Worm (Caenorhabditis elegans) whole organism, early embryonic: ENCODE results near the gene cyp-35A4.

Experiments
- B0310.2 ChIP-seq: sonication (generic microtip); optimal IDR thresholded peaks from 2 replicates; lab custom pipeline; 2016; ENCODE audit warnings: mild to moderate bottlenecking, missing genetic modification characterization, missing compliant biosample characterization
- F13C5.2 ChIP-seq: sonication (generic microtip); optimal IDR thresholded peaks from 2 replicates; lab custom pipeline; 2017; ENCODE audit warnings: mild to moderate bottlenecking, missing genetic modification characterization, inconsistent platforms, missing compliant biosample characterization
- aly-1 ChIP-seq: sonication (generic microtip); optimal IDR thresholded peaks from 2 replicates; lab custom pipeline; 2016; ENCODE audit warnings: missing genetic modification characterization, missing compliant biosample characterization
- ama-1 ChIP-seq: fragments of 150-350 bp; optimal IDR thresholded peaks from 2 replicates; lab custom pipeline; 2014
- ceh-13 ChIP-seq: fragments of 200-800 bp; sonication (Bioruptor generic); optimal IDR thresholded peaks from 2 replicates; lab custom pipeline; 2018; ENCODE audit warnings: mild to moderate bottlenecking, missing genetic modification characterization, missing compliant biosample characterization
- ceh-36 ChIP-seq: sonication (generic microtip); optimal IDR thresholded peaks from 2 replicates; lab custom pipeline; 2016; ENCODE audit warnings: missing genetic modification characterization, inconsistent platforms, missing compliant biosample characterization
- ets-7 ChIP-seq: sonication (generic microtip); optimal IDR thresholded peaks from 2 replicates; lab custom pipeline; 2016; ENCODE audit warnings: missing genotype, missing genetic modification characterization, missing compliant biosample characterization
- flt-1 ChIP-seq: fragments of 200-800 bp; sonication (Bioruptor generic); IDR thresholded peaks from 2 replicates; pipeline ENCODE4 v1.3.6; 2022; ENCODE audit warnings: missing genetic modification characterization, missing compliant biosample characterization
- hmbx-1 ChIP-seq: sonication (generic microtip); optimal IDR thresholded peaks from 2 replicates; lab custom pipeline; 2016; ENCODE audit warnings: mild to moderate bottlenecking, missing genetic modification characterization, missing compliant biosample characterization
- hmg-4 ChIP-seq: fragments of 200-800 bp; sonication (Bioruptor generic); optimal IDR thresholded peaks from 2 replicates; lab custom pipeline; 2018; ENCODE audit warnings: mild to moderate bottlenecking, missing genetic modification characterization, missing compliant biosample characterization
- hnd-1 ChIP-seq: sonication (generic microtip); optimal IDR thresholded peaks from 2 replicates; lab custom pipeline; 2016; ENCODE audit warnings: missing genetic modification characterization, missing compliant biosample characterization
- pes-1 ChIP-seq: fragments of 200-800 bp; sonication (Bioruptor generic); IDR thresholded peaks from 2 replicates; pipeline ENCODE4 v1.3.6; 2022; ENCODE audit warnings: missing genetic modification reagents, missing genetic modification characterization, missing compliant biosample characterization
- scrt-1 ChIP-seq: fragments of 200-800 bp; sonication (Bioruptor generic); IDR thresholded peaks from 2 replicates; pipeline ENCODE4 v1.3.6; 2022; ENCODE audit warnings: missing genetic modification characterization, missing compliant biosample characterization
- sea-1 ChIP-seq: fragments of 200-800 bp; sonication (Bioruptor generic); conservative IDR thresholded peaks from 2 replicates; pipeline ENCODE4 v1.3.6; 2022; ENCODE audit warnings: missing genetic modification characterization, missing compliant biosample characterization
- tbx-11 ChIP-seq: fragments of 200-800 bp; sonication (Bioruptor generic); IDR thresholded peaks from 2 replicates; pipeline ENCODE4 v1.3.6; 2022; ENCODE audit warnings: missing genetic modification characterization, missing compliant biosample characterization
- tbx-37 ChIP-seq: fragments of 200-800 bp; sonication (Bioruptor generic); conservative IDR thresholded peaks from 2 replicates; pipeline ENCODE4 v1.3.6; 2022; ENCODE audit warnings: missing genetic modification reagents, missing genetic modification characterization, missing compliant biosample characterization
- tra-4 ChIP-seq: sonication (generic microtip); optimal IDR thresholded peaks from 2 replicates; lab custom pipeline; 2017; ENCODE audit warnings: missing genetic modification characterization, missing compliant biosample characterization

Gene cyp-35A4

ce11 chrV:4022309-4022708, 9.1 kb upstream of the cyp-35A4 start, which contains the start of gene cyp-35A3:
TSS of gene cyp-35A3 (plus strand) at chrV:4022609.
- TF ChIP-seq hnd-1 (tag; lab: Kevin White, UChicago) (no peak), sea-1 (GFP tag; lab: Robert Waterston, UW) (no peak), flt-1 (GFP tag; lab: Robert Waterston, UW) (no peak), aly-1 (tag; lab: Kevin White, UChicago) (no peak), ceh-36 (no peak), B0310.2 (tag; lab: Kevin White, UChicago) (no peak), scrt-1 (GFP tag; lab: Robert Waterston, UW) (no peak), tra-4 (tag; lab: Kevin White, UChicago) (no peak), hmg-4 (GFP tag; lab: Kevin White, UChicago) (no peak), tbx-11 (GFP tag; lab: Robert Waterston, UW) (no peak), F13C5.2 (no peak), ama-1 (lab: Kevin White, UChicago) (no peak), pes-1 (GFP tag; lab: Robert Waterston, UW) (no peak), ets-7 (tag; lab: Kevin White, UChicago) (no peak), hmbx-1 (tag; lab: Kevin White, UChicago) (no peak), ceh-13 (GFP tag; lab: Kevin White, UChicago) (no peak), tbx-37 (GFP tag; lab: Robert Waterston, UW) (no peak)

ce11 chrV:4024777-4025176, 6.6 kb upstream of the cyp-35A4 start, which contains the start of gene K09D9.1:
TSS of gene K09D9.1 (plus strand) at chrV:4025047.
- TF ChIP-seq sea-1 (GFP tag; lab: Robert Waterston, UW): no peak
- TF ChIP-seq ama-1 (lab: Kevin White, UChicago): no peak
- TF ChIP-seq scrt-1 (GFP tag; lab: Robert Waterston, UW): no peak
- TF ChIP-seq flt-1 (GFP tag; lab: Robert Waterston, UW): no peak
- no peak for TF ChIP-seq aly-1 (tag; lab: Kevin White, UChicago)
- no peak for TF ChIP-seq tra-4 (tag; lab: Kevin White, UChicago)
- TF ChIP-seq hnd-1 (tag; lab: Kevin White, UChicago): no peak
- no peak for TF ChIP-seq tbx-11 (GFP tag; lab: Robert Waterston, UW)
- no peak for TF ChIP-seq ceh-13 (GFP tag; lab: Kevin White, UChicago)
- no peak for TF ChIP-seq ets-7 (tag; lab: Kevin White, UChicago)
- no peak for TF ChIP-seq hmbx-1 (tag; lab: Kevin White, UChicago)
- no peak for TF ChIP-seq ceh-36
- no peak for TF ChIP-seq F13C5.2
- no peak for TF ChIP-seq B0310.2 (tag; lab: Kevin White, UChicago)

- TF ChIP-seq flt-1 (GFP tag; lab: Robert Waterston, UW): 0 out of 2 replicates have a peak, but pooled peaks have one; percentile 23
- TF ChIP-seq F13C5.2: no peak
Measured at ce11 chrV:4029627-4030026, 1.8 kb upstream of the cyp-35A4 start.

- no peak for TF ChIP-seq tra-4 (tag; lab: Kevin White, UChicago)
- TF ChIP-seq B0310.2 (tag; lab: Kevin White, UChicago): no peak
- no peak for TF ChIP-seq tbx-37 (GFP tag; lab: Robert Waterston, UW)
- no peak for TF ChIP-seq hnd-1 (tag; lab: Kevin White, UChicago)
- no peak for TF ChIP-seq hmbx-1 (tag; lab: Kevin White, UChicago)
- TF ChIP-seq hmg-4 (GFP tag; lab: Kevin White, UChicago): no peak
- TF ChIP-seq ceh-36: no peak
- no peak for TF ChIP-seq flt-1 (GFP tag; lab: Robert Waterston, UW)
Measured at ce11 chrV:4034303-4034702, 2.9 kb downstream of the cyp-35A4 start, which contains the start of gene C49G7.7. TSS of gene C49G7.7 (plus strand) at chrV:4034476.

- TF ChIP-seq ceh-13 (GFP tag; lab: Kevin White, UChicago) (no peak), hnd-1 (tag; lab: Kevin White, UChicago) (no peak), hmg-4 (GFP tag; lab: Kevin White, UChicago) (no peak)
Measured at ce11 chrV:4035811-4036210, 4.4 kb downstream of the cyp-35A4 start, which contains the start of gene C49G7.13. TSS of gene C49G7.13 (plus strand) at chrV:4036111.

ce11 chrV:4038110-4038509, 6.7 kb downstream of the cyp-35A4 start, which contains the start of gene C49G7.12:
TSS of gene C49G7.12 (plus strand) at chrV:4038410.
- no peak for TF ChIP-seq tra-4 (tag; lab: Kevin White, UChicago)
- TF ChIP-seq tbx-11 (GFP tag; lab: Robert Waterston, UW): no peak
- TF ChIP-seq sea-1 (GFP tag; lab: Robert Waterston, UW): no peak
- no peak for TF ChIP-seq tbx-37 (GFP tag; lab: Robert Waterston, UW)
- TF ChIP-seq aly-1 (tag; lab: Kevin White, UChicago): no peak
- TF ChIP-seq hnd-1 (tag; lab: Kevin White, UChicago): no peak

- no peak for TF ChIP-seq aly-1 (tag; lab: Kevin White, UChicago)
- no peak for TF ChIP-seq ets-7 (tag; lab: Kevin White, UChicago)
- no peak for TF ChIP-seq sea-1 (GFP tag; lab: Robert Waterston, UW)
- TF ChIP-seq ceh-36: no peak
- TF ChIP-seq ama-1 (lab: Kevin White, UChicago): no peak
- TF ChIP-seq ceh-13 (GFP tag; lab: Kevin White, UChicago): no peak
- TF ChIP-seq pes-1 (GFP tag; lab: Robert Waterston, UW): no peak
- TF ChIP-seq F13C5.2: no peak
- TF ChIP-seq tbx-11 (GFP tag; lab: Robert Waterston, UW): no peak
Measured at ce11 chrV:4038557-4038956, 7.1 kb downstream of the cyp-35A4 start.

ce11 chrV:4041853-4042424, 10.5 kb downstream of the cyp-35A4 start, which contains the start of the genes C49G7.10 and irg-2:
TSS of gene C49G7.10 (minus strand) at chrV:4042021.
TSS of gene irg-2 (plus strand) at chrV:4042181.
- no peak for TF ChIP-seq pes-1 (GFP tag; lab: Robert Waterston, UW)
- TF ChIP-seq aly-1 (tag; lab: Kevin White, UChicago): no peak
- TF ChIP-seq F13C5.2: no peak
- no peak for TF ChIP-seq B0310.2 (tag; lab: Kevin White, UChicago)
- no peak for TF ChIP-seq tra-4 (tag; lab: Kevin White, UChicago)
- TF ChIP-seq tbx-11 (GFP tag; lab: Robert Waterston, UW): no peak
